Worm (Caenorhabditis elegans): ENCODE data around the gene pro-1.
"Not testable (repeated sequence)": the region's sequence is repeated elsewhere in the genome, so short reads cannot be mapped to it uniquely, and the experiment has no call there.

The pro-1 gene

ce11 chrII:10494467-10494866, 47.3 kb downstream of the pro-1 start, which contains the start of gene ZK666.14:
TSS of gene ZK666.14 (plus strand) at chrII:10494767.
- TF ChIP-seq madf-2 (tag; optimal IDR thresholded peaks at IDR 0.05) (no peak), K09A11.1 (tag; optimal IDR thresholded peaks at IDR 0.05; ENCODE audit: insufficient read depth) (no peak), fkh-10 (GFP tag; optimal IDR thresholded peaks at IDR 0.05) (no peak), pha-4 (tag; optimal IDR thresholded peaks at IDR 0.05) (no peak), ceh-14 (tag; optimal IDR thresholded peaks at IDR 0.05) (no peak), zip-5 (tag; optimal IDR thresholded peaks at IDR 0.05) (no peak), syd-9 (tag; optimal IDR thresholded peaks at IDR 0.05) (no peak), pat-9 (tag; optimal IDR thresholded peaks at IDR 0.05) (no peak), dmd-4 (tag; optimal IDR thresholded peaks at IDR 0.05; ENCODE audit: borderline replicate concordance) (no peak), unc-55 (GFP tag; optimal IDR thresholded peaks at IDR 0.05) (no peak), pax-1 (tag; optimal IDR thresholded peaks at IDR 0.05) (no peak), ceh-48 (tag; optimal IDR thresholded peaks at IDR 0.05) (no peak), fax-1 (tag; optimal IDR thresholded peaks at IDR 0.05) (no peak), hlh-13 (GFP tag; optimal IDR thresholded peaks at IDR 0.05) (no peak), ceh-18 (tag; optimal IDR thresholded peaks at IDR 0.05) (no peak), ceh-2 (tag; optimal IDR thresholded peaks at IDR 0.05) (no peak), pag-3 (tag; optimal IDR thresholded peaks at IDR 0.05; ENCODE audit: borderline replicate concordance) (no peak), hlh-30 (tag; optimal IDR thresholded peaks at IDR 0.05; ENCODE audit: insufficient read depth) (no peak), sox-2 (GFP tag; IDR thresholded peaks at IDR 0.05) (no peak)

ce11 chrII:10493034-10493433, 48.8 kb downstream of the pro-1 start, which contains the start of gene ZK666.8:
TSS of gene ZK666.8 (minus strand) at chrII:10493134.
- not testable (repeated sequence) for TF ChIP-seq ceh-31, syd-9, pqm-1 (tag; optimal IDR thresholded peaks at IDR 0.05)

- TF ChIP-seq pha-2 (tag; optimal IDR thresholded peaks at IDR 0.05) = no peak
- no peak for TF ChIP-seq ceh-34 (tag; optimal IDR thresholded peaks at IDR 0.05)
- TF ChIP-seq pha-4 (tag; optimal IDR thresholded peaks at IDR 0.05) = no peak
Measured at ce11 chrII:10490329-10490728, 51.5 kb downstream of the pro-1 start, which contains the start of gene clec-61. TSS of gene clec-61 (minus strand) at chrII:10490537.
